Worm (Caenorhabditis elegans): ENCODE results near the gene W09D10.4.

- TF ChIP-seq dao-5 (tag; optimal IDR thresholded peaks at IDR 0.05) (no peak), him-1 (tag; optimal IDR thresholded peaks at IDR 0.05) (no peak)
These were observed 23.5 kb upstream of the W09D10.4 start, which contains the start of gene smap-1 for ce11 chrIII:10739455-10739854.

All from whole organism, L4/young adult.